Worm (Caenorhabditis elegans) whole organism, mixed stage, embryonic: ENCODE data around the gene C45G9.9.

Experiments
- bed-3 ChIP-seq: fragments of 200-800 bp; sonication (Bioruptor generic); optimal IDR thresholded peaks from 3 replicates; lab custom pipeline; 2018; ENCODE audit warnings: mild to moderate bottlenecking, missing genetic modification characterization, moderate library complexity, missing compliant biosample characterization
- blmp-1 ChIP-seq: fragments of 150-350 bp; optimal IDR thresholded peaks from 2 replicates; lab custom pipeline; 2014; ENCODE audit warnings: missing biosample characterization, missing genetic modification characterization
- ceh-39 ChIP-seq: fragments of 150-350 bp; optimal IDR thresholded peaks from 2 replicates; lab custom pipeline; 2014; ENCODE audit warnings: missing biosample characterization, missing genetic modification characterization
- ceh-43 ChIP-seq: fragments of 200-800 bp; sonication (Bioruptor generic); optimal IDR thresholded peaks from 2 replicates; lab custom pipeline; 2018; ENCODE audit warnings: mild to moderate bottlenecking, missing genetic modification characterization, moderate library complexity, missing compliant biosample characterization
- ceh-83 ChIP-seq: fragments of 200-800 bp; sonication (Bioruptor generic); optimal IDR thresholded peaks from 2 replicates; lab custom pipeline; 2018; ENCODE audit warnings: mild to moderate bottlenecking, missing genetic modification characterization, missing compliant biosample characterization
- ces-1 ChIP-seq: fragments of 150-350 bp; optimal IDR thresholded peaks from 2 replicates; lab custom pipeline; 2014; ENCODE audit warnings: missing biosample characterization, missing genetic modification reagents, missing genetic modification characterization
- drap-1 ChIP-seq: fragments of 200-800 bp; sonication (Bioruptor generic); optimal IDR thresholded peaks from 3 replicates; lab custom pipeline; 2018; ENCODE audit warnings: mild to moderate bottlenecking, missing genetic modification characterization, missing compliant biosample characterization
- elt-1 ChIP-seq: sonication (generic microtip); optimal IDR thresholded peaks from 2 replicates; lab custom pipeline; 2017; ENCODE audit warnings: missing genetic modification characterization, mild to moderate bottlenecking, missing compliant biosample characterization, antibody characterized with exemption, moderate library complexity, borderline replicate concordance; ENCODE audit not compliant: insufficient read depth
- elt-3 ChIP-seq: fragments of 150-350 bp; optimal IDR thresholded peaks from 2 replicates; lab custom pipeline; 2014; ENCODE audit warnings: missing biosample characterization, missing genetic modification characterization
- flh-1 ChIP-seq: fragments of 200-800 bp; sonication (Bioruptor generic); optimal IDR thresholded peaks from 2 replicates; lab custom pipeline; 2018; ENCODE audit warnings: mild to moderate bottlenecking, missing genetic modification characterization, moderate library complexity, missing compliant biosample characterization
- ham-2 ChIP-seq: fragments of 200-800 bp; sonication (Bioruptor generic); optimal IDR thresholded peaks from 2 replicates; lab custom pipeline; 2018; ENCODE audit warnings: mild to moderate bottlenecking, missing genetic modification characterization, missing compliant biosample characterization
- hlh-1 ChIP-seq: fragments of 150-350 bp; optimal IDR thresholded peaks from 2 replicates; lab custom pipeline; 2014; ENCODE audit warnings: missing biosample characterization, missing genetic modification reagents, missing genetic modification characterization
- lin-13 ChIP-seq: fragments of 150-350 bp; optimal IDR thresholded peaks from 2 replicates; lab custom pipeline; 2014; ENCODE audit warnings: missing biosample characterization, missing genetic modification characterization
- lin-32 ChIP-seq: fragments of 200-800 bp; sonication (Bioruptor generic); optimal IDR thresholded peaks from 2 replicates; lab custom pipeline; 2018; ENCODE audit warnings: mild to moderate bottlenecking, missing genetic modification characterization, missing compliant biosample characterization
- lsy-2 ChIP-seq: fragments of 150-350 bp; optimal IDR thresholded peaks from 2 replicates; lab custom pipeline; 2014; ENCODE audit warnings: missing biosample characterization, missing genetic modification characterization
- mab-5 ChIP-seq: fragments of 150-350 bp; optimal IDR thresholded peaks from 2 replicates; lab custom pipeline; 2014; ENCODE audit warnings: missing biosample characterization, missing genetic modification characterization
- mep-1 ChIP-seq: fragments of 150-350 bp; optimal IDR thresholded peaks from 2 replicates; lab custom pipeline; 2017; ENCODE audit warnings: missing biosample characterization, missing genetic modification reagents, missing genetic modification characterization, inconsistent platforms
- nhr-12 ChIP-seq: fragments of 150-350 bp; optimal IDR thresholded peaks from 2 replicates; lab custom pipeline; 2014; ENCODE audit warnings: missing biosample characterization, missing genetic modification characterization
- nhr-2 ChIP-seq: fragments of 150-350 bp; optimal IDR thresholded peaks from 2 replicates; lab custom pipeline; 2014; ENCODE audit warnings: missing biosample characterization, missing genetic modification characterization
- nhr-237 ChIP-seq: fragments of 150-350 bp; optimal IDR thresholded peaks from 2 replicates; lab custom pipeline; 2014; ENCODE audit warnings: missing biosample characterization, missing genetic modification characterization
- nhr-28 ChIP-seq: fragments of 150-350 bp; optimal IDR thresholded peaks from 2 replicates; lab custom pipeline; 2014; ENCODE audit warnings: missing biosample characterization, missing genetic modification characterization
- nhr-76 ChIP-seq: sonication (generic microtip); optimal IDR thresholded peaks from 2 replicates; lab custom pipeline; 2017; ENCODE audit warnings: missing biosample characterization, missing genetic modification characterization
- pha-4 ChIP-seq: fragments of 150-350 bp; optimal IDR thresholded peaks from 2 replicates; lab custom pipeline; 2018; ENCODE audit warnings: missing biosample characterization, missing genetic modification reagents, missing genetic modification characterization
- sem-2 ChIP-seq: fragments of 200-800 bp; sonication (Bioruptor generic); optimal IDR thresholded peaks from 2 replicates; lab custom pipeline; 2018; ENCODE audit warnings: mild to moderate bottlenecking, missing genetic modification characterization, missing compliant biosample characterization
- snpc-4 ChIP-seq: fragments of 150-350 bp; optimal IDR thresholded peaks from 2 replicates; lab custom pipeline; 2014; ENCODE audit warnings: missing biosample characterization, missing genetic modification characterization
- sptf-1 ChIP-seq: sonication (generic microtip); optimal IDR thresholded peaks from 2 replicates; lab custom pipeline; 2017; ENCODE audit warnings: mild to moderate bottlenecking, missing genetic modification characterization, moderate library complexity, missing compliant biosample characterization
- unc-120 ChIP-seq: sonication (generic microtip); optimal IDR thresholded peaks from 2 replicates; lab custom pipeline; 2017; ENCODE audit warnings: missing genetic modification characterization, missing compliant biosample characterization; ENCODE audit not compliant: poor library complexity, severe bottlenecking
- unc-39 ChIP-seq: fragments of 150-350 bp; optimal IDR thresholded peaks from 2 replicates; lab custom pipeline; 2014; ENCODE audit warnings: missing biosample characterization, missing genetic modification characterization
- unc-62 ChIP-seq: fragments of 150-350 bp; optimal IDR thresholded peaks from 2 replicates; lab custom pipeline; 2014; ENCODE audit warnings: missing biosample characterization, missing genetic modification reagents, missing genetic modification characterization

Gene C45G9.9

ce11 chrIII:5051949-5052348, 3.7 kb downstream of the C45G9.9 start, which contains the start of gene C45G9.15:
C45G9.15 (minus strand) TSS chrIII:5052049.
- TF ChIP-seq nhr-28, result no peak
- no peak for TF ChIP-seq ceh-83 (GFP tag; lab: Kevin White, UChicago)
- no peak for TF ChIP-seq pha-4 (tag; lab: Kevin White, UChicago)
- TF ChIP-seq unc-62, result no peak
- TF ChIP-seq elt-1 (tag; lab: Kevin White, UChicago), result no peak
- TF ChIP-seq lin-13, result no peak
- TF ChIP-seq ham-2 (GFP tag; lab: Kevin White, UChicago), result no peak
- no peak for TF ChIP-seq unc-120 (tag; lab: Kevin White, UChicago)
- no peak for TF ChIP-seq ceh-39 (tag; lab: Kevin White, UChicago)
- no peak for TF ChIP-seq hlh-1
- no peak for TF ChIP-seq lin-32 (GFP tag; lab: Kevin White, UChicago)
- TF ChIP-seq lsy-2 (tag; lab: Kevin White, UChicago), result no peak
- no peak for TF ChIP-seq nhr-237 (tag; lab: Kevin White, UChicago)
- no peak for TF ChIP-seq nhr-12 (tag; lab: Kevin White, UChicago)
- TF ChIP-seq nhr-2 (tag; lab: Kevin White, UChicago), result no peak
- TF ChIP-seq flh-1 (GFP tag; lab: Kevin White, UChicago), result no peak
- no peak for TF ChIP-seq snpc-4 (tag; lab: Kevin White, UChicago)
- TF ChIP-seq unc-39, result no peak
- TF ChIP-seq drap-1 (GFP tag; lab: Kevin White, UChicago), result no peak
- TF ChIP-seq nhr-76 (tag; lab: Kevin White, UChicago), result no peak

- TF ChIP-seq nhr-237 (tag; lab: Kevin White, UChicago) (no peak), nhr-2 (tag; lab: Kevin White, UChicago) (no peak), sem-2 (no peak), pha-4 (tag; lab: Kevin White, UChicago) (no peak)
Measured at ce11 chrIII:5047740-5048139, 7.9 kb downstream of the C45G9.9 start, which contains the start of gene C45G9.5. C45G9.5 (plus strand) TSS chrIII:5048117.

- TF ChIP-seq mep-1 (tag; lab: Kevin White, UChicago) (peak; percentile 63), ces-1 (GFP tag; lab: Kevin White, UChicago) (peak; percentile 91), ceh-39 (tag; lab: Kevin White, UChicago) (no peak)
Measured at ce11 chrIII:5047175-5047574, 8.4 kb downstream of the C45G9.9 start, which contains the start of gene txbp-3. txbp-3 (minus strand) TSS chrIII:5047459.

DNA sequence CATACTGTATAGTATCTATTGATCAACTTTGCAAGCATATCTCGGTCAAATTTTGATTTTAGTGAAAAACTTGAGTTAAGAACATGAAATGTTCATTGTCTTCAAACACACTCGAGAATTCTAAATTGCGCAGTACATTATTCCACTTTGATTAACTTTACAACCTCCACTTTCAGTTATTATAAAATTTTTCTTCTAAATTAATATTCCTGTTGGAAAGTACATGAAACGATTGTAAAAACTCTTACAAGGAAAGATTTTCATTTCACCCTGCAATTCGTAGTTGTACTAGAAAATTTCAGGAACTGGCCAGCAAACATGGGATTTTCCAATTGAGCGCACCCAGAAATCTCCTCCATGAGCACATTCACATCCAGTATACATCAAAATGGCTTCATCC, 10.9 kb downstream of the C45G9.9 start, which contains the start of gene C45G9.14:
Gene C45G9.14 (plus strand): TSS at position 301 of the 400 bp plus-strand sequence.
- TF ChIP-seq blmp-1, result no peak
- TF ChIP-seq ceh-83 (GFP tag; lab: Kevin White, UChicago), result no peak
- no peak for TF ChIP-seq lsy-2 (tag; lab: Kevin White, UChicago)
- no peak for TF ChIP-seq ceh-43 (GFP tag; lab: Kevin White, UChicago)
- no peak for TF ChIP-seq elt-1 (tag; lab: Kevin White, UChicago)
- no peak for TF ChIP-seq pha-4 (tag; lab: Kevin White, UChicago)
- TF ChIP-seq, all 35 proteins: peak for 0

DNA sequence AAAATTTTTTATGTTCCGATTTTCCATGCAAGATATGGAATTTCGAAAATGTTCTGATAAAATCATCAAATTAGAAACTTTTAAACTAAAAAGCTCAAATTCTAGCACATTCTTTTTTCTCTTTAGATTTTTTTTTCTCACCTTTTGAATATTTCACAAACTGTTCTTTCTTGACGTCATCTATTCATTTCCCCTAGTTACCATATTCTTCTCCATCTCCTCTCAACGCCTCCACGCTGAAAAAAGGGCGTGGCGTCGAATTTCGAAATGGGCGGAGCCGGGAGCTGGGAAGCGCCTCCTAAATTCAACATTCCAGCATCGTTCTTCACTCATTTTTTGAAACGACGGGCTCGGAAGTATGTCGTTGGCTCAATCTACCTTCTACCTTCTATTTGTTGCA, 13.5 kb downstream of the C45G9.9 start, which contains the start of gene nlp-43:
Gene nlp-43 (plus strand): TSS at position 301 of the 400 bp plus-strand sequence.
- TF ChIP-seq ceh-83 (GFP tag; lab: Kevin White, UChicago), result no peak
- no peak for TF ChIP-seq ceh-39 (tag; lab: Kevin White, UChicago)
- no peak for TF ChIP-seq nhr-2 (tag; lab: Kevin White, UChicago)
- TF ChIP-seq snpc-4 (tag; lab: Kevin White, UChicago), result no peak
- TF ChIP-seq mab-5 (tag; lab: Kevin White, UChicago), result no peak
- no peak for TF ChIP-seq lin-13
- no peak for TF ChIP-seq unc-120 (tag; lab: Kevin White, UChicago)
- no peak for TF ChIP-seq sptf-1 (tag; lab: Kevin White, UChicago)
- no peak for TF ChIP-seq ham-2 (GFP tag; lab: Kevin White, UChicago)
- TF ChIP-seq elt-3, result no peak
- no peak for TF ChIP-seq lsy-2 (tag; lab: Kevin White, UChicago)
- TF ChIP-seq bed-3, result no peak
- TF ChIP-seq nhr-237 (tag; lab: Kevin White, UChicago), result no peak
- TF ChIP-seq unc-39, result no peak
- TF ChIP-seq mep-1 (tag; lab: Kevin White, UChicago), result no peak
- no peak for TF ChIP-seq nhr-28
- no peak for TF ChIP-seq flh-1 (GFP tag; lab: Kevin White, UChicago)
- no peak for TF ChIP-seq pha-4 (tag; lab: Kevin White, UChicago)
